Worm (Caenorhabditis elegans) whole organism, L4 larva: ENCODE results near the gene nas-22.
"Not testable (repeated sequence)": the region's sequence is repeated elsewhere in the genome, so short reads cannot be mapped to it uniquely, and the experiment has no call there.

Experiments used
- F37D6.2 ChIP-seq: sonication (generic microtip); optimal IDR thresholded peaks from 2 replicates; lab custom pipeline; 2016; ENCODE audit warnings: mild to moderate bottlenecking, missing genetic modification characterization, missing compliant biosample characterization
- F49E8.2 ChIP-seq: sonication (generic microtip); optimal IDR thresholded peaks from 2 replicates; lab custom pipeline; 2016; ENCODE audit warnings: missing compliant biosample characterization, mild to moderate bottlenecking, missing genetic modification characterization, borderline replicate concordance
- T20F7.1 ChIP-seq: fragments of 200-800 bp; sonication (Bioruptor generic); optimal IDR thresholded peaks from 2 replicates; lab custom pipeline; 2018; ENCODE audit warnings: mild to moderate bottlenecking, missing genetic modification characterization, missing compliant biosample characterization
- Y5F2A.4 ChIP-seq: fragments of 200-800 bp; sonication (Bioruptor generic); optimal IDR thresholded peaks from 2 replicates; lab custom pipeline; 2018; ENCODE audit warnings: mild to moderate bottlenecking, missing genetic modification characterization, missing compliant biosample characterization
- Y75B8A.6 ChIP-seq: fragments of 200-800 bp; sonication (Bioruptor generic); IDR thresholded peaks from 2 replicates; pipeline ENCODE4 v1.3.6; 2022; ENCODE audit warnings: missing genetic modification reagents, missing genetic modification characterization, missing compliant biosample characterization
- ZK337.2 ChIP-seq: fragments of 200-800 bp; sonication (Bioruptor generic); IDR thresholded peaks from 2 replicates; pipeline ENCODE4 v1.3.6; 2022; ENCODE audit warnings: missing genetic modification reagents, missing genetic modification characterization, missing compliant biosample characterization
- aha-1 ChIP-seq: fragments of 150-350 bp; peaks from one replicate; lab custom pipeline; 2014; ENCODE audit warnings: missing biosample characterization, missing genetic modification characterization
- arid-1 ChIP-seq: fragments of 200-800 bp; sonication (Bioruptor generic); conservative IDR thresholded peaks from 2 replicates; pipeline ENCODE4 v1.3.6; 2022; ENCODE audit warnings: missing genetic modification reagents, missing genetic modification characterization, missing compliant biosample characterization
- ceh-20 ChIP-seq: fragments of 200-800 bp; sonication (Bioruptor generic); IDR thresholded peaks from 2 replicates; pipeline ENCODE4 v1.3.6; 2022; ENCODE audit warnings: missing genetic modification reagents, missing genetic modification characterization, missing compliant biosample characterization
- ceh-32 ChIP-seq: sonication (generic microtip); optimal IDR thresholded peaks from 2 replicates; lab custom pipeline; 2016; ENCODE audit warnings: mild to moderate bottlenecking, missing genetic modification characterization, missing compliant biosample characterization; ENCODE audit not compliant: poor library complexity
- dmd-6 ChIP-seq: fragments of 200-800 bp; sonication (Bioruptor generic); IDR thresholded peaks from 2 replicates; pipeline ENCODE4 v1.3.6; 2022; ENCODE audit warnings: missing genetic modification reagents, missing genetic modification characterization, missing compliant biosample characterization
- lim-7 ChIP-seq: fragments of 200-800 bp; sonication (Bioruptor generic); IDR thresholded peaks from 2 replicates; pipeline ENCODE4 v1.3.6; 2022; ENCODE audit warnings: missing genetic modification characterization, missing compliant biosample characterization
- lin-29 ChIP-seq: fragments of 200-800 bp; sonication (Bioruptor generic); IDR thresholded peaks from 2 replicates; pipeline ENCODE4 v1.3.6; 2022; ENCODE audit warnings: missing genetic modification reagents, missing genetic modification characterization, missing compliant biosample characterization
- lin-38 ChIP-seq: fragments of 200-800 bp; sonication (Bioruptor generic); IDR thresholded peaks from 2 replicates; pipeline ENCODE4 v1.3.6; 2022; ENCODE audit warnings: missing genetic modification reagents, missing genetic modification characterization, missing compliant biosample characterization
- lin-39 ChIP-seq: fragments of 150-350 bp; optimal IDR thresholded peaks from 2 replicates; lab custom pipeline; 2014; ENCODE audit warnings: missing biosample characterization, missing genetic modification reagents, missing genetic modification characterization
- lir-3 ChIP-seq: sonication (generic microtip); optimal IDR thresholded peaks from 2 replicates; lab custom pipeline; 2016; ENCODE audit warnings: mild to moderate bottlenecking, missing genetic modification characterization, missing compliant biosample characterization
- mdl-1 ChIP-seq, 2 experiments: fragments of 150-350 bp in 1 of 2; sonication (generic microtip) in 1 of 2; optimal IDR thresholded peaks; 2 replicates each; lab custom pipeline; 2014 to 2017; ENCODE audit warnings: missing biosample characterization in 2 of 2, missing genetic modification characterization in 2 of 2
- mep-1 ChIP-seq: fragments of 150-350 bp; sonication (generic microtip); optimal IDR thresholded peaks from 3 replicates; lab custom pipeline; 2014; ENCODE audit warnings: missing biosample characterization, missing genetic modification characterization
- nhr-102 ChIP-seq: sonication (generic microtip); optimal IDR thresholded peaks from 2 replicates; lab custom pipeline; 2016; ENCODE audit warnings: mild to moderate bottlenecking, missing genetic modification characterization, moderate library complexity, missing compliant biosample characterization
- nhr-11 ChIP-seq: fragments of 150-350 bp; optimal IDR thresholded peaks from 2 replicates; lab custom pipeline; 2014; ENCODE audit warnings: missing biosample characterization, missing genetic modification characterization
- nhr-77 ChIP-seq: fragments of 150-350 bp; optimal IDR thresholded peaks from 2 replicates; lab custom pipeline; 2014; ENCODE audit warnings: missing biosample characterization, missing genetic modification characterization
- sdz-12 ChIP-seq: fragments of 200-800 bp; sonication (Bioruptor generic); optimal IDR thresholded peaks from 2 replicates; lab custom pipeline; 2018; ENCODE audit warnings: mild to moderate bottlenecking, missing genetic modification characterization, missing compliant biosample characterization
- set-16 ChIP-seq: fragments of 200-800 bp; sonication (Bioruptor generic); IDR thresholded peaks from 2 replicates; pipeline ENCODE4 v1.3.6; 2022; ENCODE audit warnings: missing genetic modification reagents, missing genetic modification characterization, missing compliant biosample characterization
- unc-130 ChIP-seq: sonication (generic microtip); optimal IDR thresholded peaks from 2 replicates; lab custom pipeline; 2016; ENCODE audit warnings: missing genetic modification reagents, missing genetic modification characterization, missing compliant biosample characterization
- unc-62 ChIP-seq, 3 experiments: fragments of 150-350 bp in 1 of 3; sonication (generic microtip); optimal IDR thresholded peaks in 2 of 3; peaks in 1 of 3; 1 replicate in 1 of 3; 2 replicates in 2 of 3; lab custom pipeline; 2014 to 2017; ENCODE audit warnings: missing biosample characterization in 3 of 3, missing genetic modification characterization in 3 of 3, missing genetic modification reagents in 3 of 3, missing genotype in 1 of 3
- zip-2 ChIP-seq: fragments of 150-350 bp; optimal IDR thresholded peaks from 2 replicates; lab custom pipeline; 2014; ENCODE audit warnings: missing biosample characterization, missing genetic modification characterization
- ztf-11 ChIP-seq: fragments of 150-350 bp; optimal IDR thresholded peaks from 2 replicates; lab custom pipeline; 2014; ENCODE audit warnings: missing biosample characterization, missing genetic modification characterization

The nas-22 gene

DNA sequence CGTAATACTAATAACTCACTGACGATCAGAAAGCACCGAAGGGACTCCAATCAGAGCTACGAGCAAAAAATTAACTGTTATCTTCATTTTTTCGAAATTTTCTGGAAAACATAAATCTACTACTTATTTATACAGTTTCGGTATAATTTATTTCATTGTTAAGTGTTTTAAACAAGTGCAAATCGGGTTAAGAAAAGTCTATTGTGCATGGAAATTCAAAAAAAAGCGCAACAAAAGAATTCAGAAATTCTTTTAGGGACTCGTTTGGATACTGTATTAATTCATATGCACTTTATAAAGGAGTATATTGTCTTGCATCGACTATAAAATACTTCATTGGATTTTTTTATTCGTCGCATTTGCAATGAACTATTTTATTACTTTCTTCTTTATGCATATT is 2.3 kb upstream of the nas-22 start, which contains the start of the genes nas-20 and nas-21:
Gene nas-20, minus strand, starts transcription at position 101 of the 400 bp plus-strand sequence.
Gene nas-21, plus strand, starts transcription at position 356 of the 400 bp plus-strand sequence.
- no peak for TF ChIP-seq ZK337.2
- TF ChIP-seq, all 104 proteins: peak for 0

DNA sequence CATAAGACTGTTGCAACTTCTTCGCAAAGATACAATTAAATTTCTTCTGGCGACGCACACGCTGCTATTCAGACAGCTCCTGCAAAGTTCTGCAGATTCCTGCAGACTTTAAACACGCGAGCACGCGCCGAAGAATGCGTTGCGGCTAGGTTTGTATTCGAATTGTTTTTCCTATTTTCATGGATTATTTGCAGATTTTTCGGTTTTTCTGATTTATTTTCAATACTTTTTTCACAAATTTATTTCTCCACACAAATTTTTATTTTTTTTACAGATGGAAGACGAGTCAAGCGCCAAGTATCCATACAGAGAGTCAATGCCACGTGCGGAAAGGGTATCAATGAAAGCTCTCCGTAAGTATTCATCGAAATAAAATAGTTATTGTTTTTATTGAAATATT is 1.1 kb downstream of the nas-22 start, which contains the start of gene T11F9.7:
Gene T11F9.7, plus strand, starts transcription at position 301 of the 400 bp plus-strand sequence.
- not testable (repeated sequence) for TF ChIP-seq nhr-11; lin-29 (GFP tag; lab: Robert Waterston, UW); ceh-20

DNA sequence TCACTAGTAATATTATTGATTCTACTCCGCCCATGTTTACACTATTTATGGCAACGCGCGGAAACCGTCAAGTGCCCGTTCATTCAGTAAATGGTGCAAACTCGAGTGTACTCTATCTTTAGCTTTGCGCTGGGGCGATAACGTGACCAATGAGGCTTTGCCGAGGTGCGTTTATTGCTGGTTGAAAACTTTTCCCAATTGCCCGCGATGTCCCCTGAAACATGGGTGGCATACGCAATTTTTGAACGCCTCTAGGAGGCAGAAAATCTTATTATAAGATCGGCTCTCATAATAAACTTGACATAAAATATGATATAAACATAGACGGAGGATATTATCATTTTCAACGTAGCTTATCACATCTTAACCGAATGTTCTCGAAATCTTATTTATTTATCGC is 3.5 kb downstream of the nas-22 start:
- TF ChIP-seq unc-130 (GFP tag; lab: Kevin White, UChicago): peak; percentile 53
- TF ChIP-seq unc-62 (GFP tag; optimal IDR thresholded peaks at IDR 0.05 in 1 of 2; lab: Kevin White, UChicago): peak in 1 of 2 experiments; percentile 41
- not testable (repeated sequence) for TF ChIP-seq unc-62 (tag; optimal IDR thresholded peaks at IDR 0.05; lab: Kevin White, UChicago)

DNA sequence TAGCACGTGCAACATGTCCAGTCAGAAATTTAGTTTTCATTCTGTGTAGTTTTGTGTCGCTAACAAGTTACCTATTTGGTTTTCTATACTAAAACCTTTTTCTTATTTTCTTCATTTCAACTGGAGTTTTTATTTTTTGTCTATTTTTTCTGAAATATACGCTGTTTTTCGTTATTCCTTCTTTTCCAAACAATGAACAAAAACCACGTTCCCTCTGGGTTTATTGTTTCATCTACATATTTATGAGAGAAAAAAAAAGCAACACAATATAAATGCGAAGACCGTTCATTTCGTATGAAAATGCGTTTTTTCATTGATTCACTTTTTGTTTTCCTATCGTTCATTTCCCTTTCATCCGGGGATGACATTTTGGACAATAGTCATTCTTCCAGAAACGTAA is 4.9 kb downstream of the nas-22 start, which contains the start of gene T11F9.22:
Gene T11F9.22, plus strand, starts transcription at position 301 of the 400 bp plus-strand sequence.
- TF ChIP-seq ztf-11 (no peak), Y5F2A.4 (GFP tag; lab: Kevin White, UChicago) (no peak), F49E8.2 (tag; lab: Kevin White, UChicago) (no peak), F37D6.2 (tag; lab: Kevin White, UChicago) (no peak), ceh-32 (tag; lab: Kevin White, UChicago) (no peak), lir-3 (tag; lab: Kevin White, UChicago) (no peak), mdl-1 (tag; optimal IDR thresholded peaks at IDR 0.05; lab: Kevin White, UChicago) (no peak), nhr-77 (tag; lab: Kevin White, UChicago) (no peak), arid-1 (no peak), aha-1 (tag; lab: Kevin White, UChicago) (no peak), zip-2 (no peak), lin-38 (no peak), lim-7 (no peak), sdz-12 (GFP tag; lab: Kevin White, UChicago) (no peak), mep-1 (tag; lab: Kevin White, UChicago) (no peak)

DNA sequence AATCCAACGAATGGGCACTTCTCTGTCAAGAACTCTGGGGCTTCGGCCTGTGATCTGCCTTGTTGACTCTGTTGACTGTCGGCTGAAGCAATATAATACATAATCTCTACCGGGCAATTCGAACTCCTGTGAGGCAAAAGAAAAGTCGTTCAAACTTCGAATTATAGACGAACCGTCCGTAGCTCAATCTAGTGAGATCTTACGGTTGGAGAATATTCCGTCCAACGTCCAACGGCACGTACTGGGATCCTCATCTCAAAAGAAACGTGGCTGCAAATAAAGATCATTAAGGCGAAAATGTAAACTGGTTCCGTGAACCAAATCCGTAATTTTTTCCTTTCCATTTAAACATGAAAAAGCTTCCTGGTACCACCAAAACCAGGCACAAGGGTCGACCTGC is 6.2 kb downstream of the nas-22 start, which contains the start of gene T11F9.14:
Gene T11F9.14, minus strand, starts transcription at position 101 of the 400 bp plus-strand sequence.
- not testable (repeated sequence) for TF ChIP-seq unc-62 (GFP tag; optimal IDR thresholded peaks at IDR 0.05 in 1 of 2; lab: Kevin White, UChicago); unc-62 (tag; optimal IDR thresholded peaks at IDR 0.05; lab: Kevin White, UChicago); Y75B8A.6; T20F7.1 (GFP tag; lab: Kevin White, UChicago)

DNA sequence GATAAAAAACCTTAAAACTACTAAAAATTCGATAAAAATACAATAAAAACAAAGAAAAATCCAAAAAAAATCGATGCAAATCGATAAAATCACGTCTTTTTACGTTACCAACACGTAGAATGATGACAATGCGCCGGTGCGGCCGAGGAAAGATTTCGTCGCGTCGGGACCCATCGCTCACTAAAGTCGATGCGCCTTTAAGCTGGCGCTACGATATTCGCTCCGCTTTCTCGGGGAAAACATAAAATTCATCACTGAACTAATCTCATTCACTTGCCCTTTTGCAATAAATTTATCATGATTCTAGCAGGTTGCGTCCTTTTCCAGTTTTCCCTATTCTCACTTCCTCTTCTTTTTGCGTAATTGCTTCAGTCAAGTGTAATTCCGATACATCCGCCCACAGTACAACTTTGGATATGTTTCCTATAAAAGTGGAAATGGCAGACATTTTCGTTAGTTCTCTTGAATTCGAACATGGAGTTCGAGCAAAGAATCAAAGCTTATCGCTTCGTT is 9.1 kb downstream of the nas-22 start, which contains the start of gene col-157:
Gene col-157, plus strand, starts transcription at position 463 of the 513 bp plus-strand sequence.
- not testable (repeated sequence) for TF ChIP-seq lir-3 (tag; lab: Kevin White, UChicago); lin-39 (tag; lab: Kevin White, UChicago); dmd-6 (GFP tag; lab: Robert Waterston, UW)
- TF ChIP-seq, all 104 proteins: peak for 0; not testable (repeated sequence) for 104

DNA sequence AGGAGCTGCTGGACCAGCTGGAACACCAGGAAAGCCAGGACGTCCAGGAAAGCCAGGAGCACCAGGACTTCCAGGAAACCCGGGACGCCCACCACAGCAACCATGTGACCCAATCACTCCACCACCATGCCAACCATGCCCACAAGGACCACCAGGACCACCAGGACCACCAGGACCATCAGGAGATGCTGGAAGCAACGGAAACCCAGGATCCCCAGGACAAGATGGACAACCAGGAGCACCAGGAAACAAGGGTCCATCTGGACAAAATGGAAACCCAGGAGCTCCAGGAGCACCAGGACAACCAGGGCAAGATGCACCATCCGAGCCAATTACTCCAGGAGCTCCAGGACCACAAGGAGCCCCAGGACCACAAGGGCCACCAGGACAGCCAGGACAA is 9.9 kb downstream of the nas-22 start:
- peak; percentile 87 for TF ChIP-seq set-16 (GFP tag; lab: Robert Waterston, UW)
- TF ChIP-seq nhr-102 (tag; lab: Kevin White, UChicago): no peak
